Fruit fly (Drosophila melanogaster) whole organism, embryonic: ENCODE results near the gene kraken.
A peak's percentile ranks its signal among the peaks of the same experiment; 100 is the strongest.

Experiments
- Antp ChIP-seq: fragments of 200-800 bp; sonication (Bioruptor generic); optimal IDR thresholded peaks from 3 replicates; lab custom pipeline; 2016; ENCODE audit warnings: missing biosample characterization, missing genetic modification characterization
- CG1602 ChIP-seq: fragments of 200-800 bp; sonication (Bioruptor generic); optimal IDR thresholded peaks from 3 replicates; lab custom pipeline; 2016; ENCODE audit warnings: missing biosample characterization, missing genetic modification characterization
- CG17328 ChIP-seq: fragments of 200-800 bp; sonication (Bioruptor generic); IDR thresholded peaks from 2 replicates; pipeline ENCODE4 v1.3.6; 2022; ENCODE audit warnings: missing biosample characterization, missing genetic modification characterization
- CG2116 ChIP-seq: fragments of 200-800 bp; sonication (Bioruptor generic); optimal IDR thresholded peaks from 3 replicates; lab custom pipeline; 2018; ENCODE audit warnings: missing biosample characterization, mild to moderate bottlenecking, missing genetic modification characterization
- CG31224 ChIP-seq: fragments of 200-800 bp; sonication (Bioruptor generic); IDR thresholded peaks from 2 replicates; pipeline ENCODE4 v1.3.6; 2022; ENCODE audit warnings: missing biosample characterization, missing genetic modification characterization
- CG31365 ChIP-seq: fragments of 200-800 bp; sonication (Bioruptor generic); optimal IDR thresholded peaks from 2 replicates; lab custom pipeline; 2018; ENCODE audit warnings: missing biosample characterization, mild to moderate bottlenecking, missing genetic modification characterization
- CG31388 ChIP-seq: fragments of 200-800 bp; sonication (Bioruptor generic); optimal IDR thresholded peaks from 2 replicates; lab custom pipeline; 2016; ENCODE audit warnings: missing biosample characterization, missing genetic modification characterization
- CG4820 ChIP-seq: fragments of 200-800 bp; sonication (Bioruptor generic); optimal IDR thresholded peaks from 3 replicates; lab custom pipeline; 2016; ENCODE audit warnings: missing biosample characterization, missing genetic modification characterization
- CG6272 ChIP-seq: fragments of 200-800 bp; sonication (Bioruptor generic); IDR thresholded peaks from 2 replicates; pipeline ENCODE4 v1.3.6; 2022; ENCODE audit warnings: missing biosample characterization, missing genetic modification characterization
- CG7839 ChIP-seq: fragments of 200-800 bp; sonication (Bioruptor generic); optimal IDR thresholded peaks from 3 replicates; lab custom pipeline; 2018; ENCODE audit warnings: missing biosample characterization, mild to moderate bottlenecking, missing genetic modification characterization, moderate library complexity
- CG7987 ChIP-seq: fragments of 200-800 bp; sonication (Bioruptor generic); optimal IDR thresholded peaks from 2 replicates; lab custom pipeline; 2018; ENCODE audit warnings: missing biosample characterization, mild to moderate bottlenecking, missing genetic modification characterization, moderate library complexity
- CG8359 ChIP-seq: fragments of 200-800 bp; sonication (Bioruptor generic); optimal IDR thresholded peaks from 2 replicates; lab custom pipeline; 2017; ENCODE audit warnings: missing biosample characterization, mild to moderate bottlenecking, missing genetic modification characterization, borderline replicate concordance
- CG9215 ChIP-seq: fragments of 200-800 bp; sonication (Bioruptor generic); IDR thresholded peaks from 2 replicates; pipeline ENCODE4 v1.3.6; 2022; ENCODE audit warnings: missing biosample characterization, missing genetic modification characterization
- CG9932 ChIP-seq: fragments of 200-800 bp; sonication (Bioruptor generic); IDR thresholded peaks from 2 replicates; pipeline ENCODE4 v1.3.6; 2022; ENCODE audit warnings: missing biosample characterization, missing genetic modification characterization
- Dip3 ChIP-seq: fragments of 200-800 bp; sonication (Bioruptor generic); optimal IDR thresholded peaks from 3 replicates; lab custom pipeline; 2016; ENCODE audit warnings: missing biosample characterization, missing genetic modification characterization
- Eip74EF ChIP-seq, 2 experiments: fragments of 200-800 bp in 1 of 2; fragments of >200 bp in 1 of 2; sonication (Bioruptor generic) in 1 of 2; optimal IDR thresholded peaks; 2 replicates each; lab custom pipeline; 2017 to 2019; ENCODE audit warnings: missing biosample characterization in 2 of 2, missing genetic modification characterization in 2 of 2, mild to moderate bottlenecking in 1 of 2, moderate library complexity in 1 of 2
- Fer1 ChIP-seq: fragments of 200-800 bp; sonication (Bioruptor generic); optimal IDR thresholded peaks from 2 replicates; lab custom pipeline; 2017; ENCODE audit warnings: missing biosample characterization, mild to moderate bottlenecking, missing genetic modification characterization
- Fer3 ChIP-seq: fragments of 200-800 bp; sonication (Bioruptor generic); optimal IDR thresholded peaks from 2 replicates; lab custom pipeline; 2018; ENCODE audit warnings: missing biosample characterization, mild to moderate bottlenecking, missing genetic modification characterization, moderate library complexity
- GATAe ChIP-seq: fragments of 200-800 bp; sonication (Bioruptor generic); conservative IDR thresholded peaks from 2 replicates; pipeline ENCODE4 v1.3.6; 2022; ENCODE audit warnings: missing biosample characterization, missing genetic modification characterization
- Gug ChIP-seq: fragments of 200-800 bp; sonication (Bioruptor generic); IDR thresholded peaks from 4 replicates; pipeline ENCODE4 v1.3.6; 2022; ENCODE audit warnings: missing biosample characterization, missing genetic modification characterization
- H15 ChIP-seq: fragments of 200-800 bp; sonication (Bioruptor generic); IDR thresholded peaks from 3 replicates; pipeline ENCODE4 v1.3.6; 2022; ENCODE audit warnings: missing biosample characterization, missing genetic modification characterization
- H2.0 ChIP-seq: fragments of 200-800 bp; sonication (Bioruptor generic); IDR thresholded peaks from 2 replicates; pipeline ENCODE4 v1.3.6; 2022; ENCODE audit warnings: missing biosample characterization, missing genetic modification characterization
- HHEX ChIP-seq: fragments of 200-800 bp; sonication (Bioruptor generic); optimal IDR thresholded peaks from 3 replicates; lab custom pipeline; 2017; ENCODE audit warnings: missing biosample characterization, mild to moderate bottlenecking, missing genetic modification characterization, missing genetic modification reagents
- Hmx ChIP-seq: fragments of 200-800 bp; sonication (Bioruptor generic); optimal IDR thresholded peaks from 2 replicates; lab custom pipeline; 2016; ENCODE audit warnings: missing biosample characterization, missing genetic modification characterization
- Jarid2 ChIP-seq: fragments of 200-800 bp; sonication (Bioruptor generic); optimal IDR thresholded peaks from 3 replicates; lab custom pipeline; 2017; ENCODE audit warnings: mild to moderate bottlenecking, missing biosample characterization, missing genetic modification reagents, missing genetic modification characterization
- MBD-R2 ChIP-seq: fragments of 200-800 bp; sonication (Bioruptor generic); IDR thresholded peaks from 2 replicates; pipeline ENCODE4 v1.3.6; 2022; ENCODE audit warnings: missing biosample characterization, missing genetic modification characterization
- Myb ChIP-seq: fragments of 200-800 bp; sonication (Bioruptor generic); optimal IDR thresholded peaks from 2 replicates; lab custom pipeline; 2016; ENCODE audit warnings: missing biosample characterization, missing genetic modification characterization
- Six4 ChIP-seq: fragments of 200-800 bp; sonication (Bioruptor generic); optimal IDR thresholded peaks from 2 replicates; lab custom pipeline; 2016; ENCODE audit warnings: missing biosample characterization, missing genetic modification characterization
- Ssrp ChIP-seq: fragments of 200-800 bp; sonication (Bioruptor generic); optimal IDR thresholded peaks from 2 replicates; lab custom pipeline; 2018; ENCODE audit warnings: missing biosample characterization, mild to moderate bottlenecking, missing genetic modification characterization, moderate library complexity
- TFAM ChIP-seq: fragments of 200-800 bp; sonication (Bioruptor generic); optimal IDR thresholded peaks from 2 replicates; lab custom pipeline; 2017; ENCODE audit warnings: missing biosample characterization, missing genetic modification characterization, inconsistent platforms
- bab2 ChIP-seq: fragments of 200-800 bp; sonication (Bioruptor generic); optimal IDR thresholded peaks from 2 replicates; lab custom pipeline; 2016; ENCODE audit warnings: missing biosample characterization, missing genetic modification characterization
- ci ChIP-seq: fragments of 200-800 bp; sonication (Bioruptor generic); IDR thresholded peaks from 3 replicates; pipeline ENCODE4 v1.3.6; 2022; ENCODE audit warnings: missing biosample characterization, missing genetic modification characterization
- croc ChIP-seq: fragments of 200-800 bp; sonication (Bioruptor generic); conservative IDR thresholded peaks from 3 replicates; pipeline ENCODE4 v1.3.6; 2022; ENCODE audit warnings: missing biosample characterization, missing genetic modification characterization
- dm ChIP-seq: fragments of 200-800 bp; sonication (Bioruptor generic); optimal IDR thresholded peaks from 3 replicates; lab custom pipeline; 2016; ENCODE audit warnings: missing biosample characterization, missing genetic modification characterization
- fd64A ChIP-seq: fragments of 200-800 bp; sonication (Bioruptor generic); optimal IDR thresholded peaks from 3 replicates; lab custom pipeline; 2018; ENCODE audit warnings: missing biosample characterization, mild to moderate bottlenecking, missing genetic modification characterization
- gce ChIP-seq: fragments of 200-800 bp; sonication (Bioruptor generic); IDR thresholded peaks from 3 replicates; pipeline ENCODE4 v1.3.6; 2022; ENCODE audit warnings: missing biosample characterization, missing genetic modification characterization
- hbn ChIP-seq: fragments of 200-800 bp; sonication (Bioruptor generic); IDR thresholded peaks from 2 replicates; pipeline ENCODE4 v1.3.6; 2022; ENCODE audit warnings: missing biosample characterization, missing genetic modification characterization; ENCODE audit not compliant: partially characterized antibody
- lilli ChIP-seq: fragments of 200-800 bp; sonication (Bioruptor generic); optimal IDR thresholded peaks from 3 replicates; lab custom pipeline; 2016; ENCODE audit warnings: missing biosample characterization, missing genetic modification characterization
- mirr ChIP-seq: fragments of 200-800 bp; sonication (Bioruptor generic); optimal IDR thresholded peaks from 3 replicates; lab custom pipeline; 2018; ENCODE audit warnings: missing biosample characterization, mild to moderate bottlenecking, missing genetic modification characterization
- mld ChIP-seq: fragments of 200-800 bp; sonication (Bioruptor generic); IDR thresholded peaks from 3 replicates; pipeline ENCODE4 v1.3.6; 2022; ENCODE audit warnings: missing biosample characterization, missing genetic modification characterization; ENCODE audit not compliant: partially characterized antibody
- nmo ChIP-seq: fragments of 200-800 bp; sonication (Bioruptor generic); optimal IDR thresholded peaks from 2 replicates; lab custom pipeline; 2018; ENCODE audit warnings: missing biosample characterization, mild to moderate bottlenecking, missing genetic modification characterization, moderate library complexity
- pan ChIP-seq, 4 experiments: fragments of >200 bp in 3 of 4; fragments of 200-800 bp in 1 of 4; sonication (Bioruptor generic) in 1 of 4; optimal IDR thresholded peaks in 3 of 4; IDR thresholded peaks in 1 of 4; 2 replicates each; pipeline versions ENCODE4 v1.3.6 to Lab custom; 2017 to 2022; ENCODE audit warnings: missing biosample characterization in 2 of 4, missing genetic modification characterization in 2 of 4, mixed read lengths in 1 of 4
- pho ChIP-seq: fragments of 200-800 bp; sonication (Bioruptor generic); optimal IDR thresholded peaks from 2 replicates; lab custom pipeline; 2016; ENCODE audit warnings: missing biosample characterization, missing genetic modification characterization
- pnt ChIP-seq: fragments of 200-800 bp; sonication (Bioruptor generic); optimal IDR thresholded peaks from 3 replicates; lab custom pipeline; 2016; ENCODE audit warnings: missing biosample characterization, missing genetic modification characterization
- sens ChIP-seq: fragments of 200-800 bp; sonication (Bioruptor generic); peaks from one replicate; lab custom pipeline; 2016; ENCODE audit warnings: missing biosample characterization, missing genetic modification characterization
- sens-2 ChIP-seq: fragments of 200-800 bp; sonication (Bioruptor generic); IDR thresholded peaks from 2 replicates; pipeline ENCODE4 v1.3.6; 2022; ENCODE audit warnings: missing biosample characterization, missing genetic modification characterization
- shn ChIP-seq: fragments of 200-800 bp; sonication (Bioruptor generic); optimal IDR thresholded peaks from 3 replicates; lab custom pipeline; 2016; ENCODE audit warnings: missing biosample characterization, missing genetic modification characterization
- slp2 ChIP-seq: fragments of 200-800 bp; sonication (Bioruptor generic); optimal IDR thresholded peaks from 2 replicates; lab custom pipeline; 2016; ENCODE audit warnings: missing biosample characterization, missing genetic modification characterization
- sqz ChIP-seq: fragments of 200-800 bp; sonication (Bioruptor generic); optimal IDR thresholded peaks from 3 replicates; lab custom pipeline; 2018; ENCODE audit warnings: missing biosample characterization, mild to moderate bottlenecking, missing genetic modification characterization
- ssp ChIP-seq: fragments of 200-800 bp; sonication (Bioruptor generic); IDR thresholded peaks from 2 replicates; pipeline ENCODE4 v1.3.6; 2022; ENCODE audit warnings: missing biosample characterization, missing genetic modification characterization
- zfh2 ChIP-seq: fragments of 200-800 bp; sonication (Bioruptor generic); optimal IDR thresholded peaks from 2 replicates; lab custom pipeline; 2016; ENCODE audit warnings: missing biosample characterization, missing genetic modification characterization

Gene kraken

dm6 chr2L:892461-892860 is 39.9 kb downstream of the kraken start (continued):
- TF ChIP-seq lilli (GFP tag; lab: Kevin White, UChicago) (peak; percentile 26), CG9932 (no peak), dm (GFP tag; lab: Kevin White, UChicago) (no peak), pan (optimal IDR thresholded peaks at IDR 0.05; lab: Kevin White, UChicago) (no peak), pan (GFP tag; optimal IDR thresholded peaks at IDR 0.05 in 1 of 2, IDR thresholded peaks at IDR 0.05 in 1 of 2) (no peak), H15 (GFP tag; lab: Robert Waterston, UW) (no peak), CG8359 (no peak), Fer3 (peak; percentile 47), Ssrp (tag; lab: Kevin White, UChicago) (no peak), croc (no peak), zfh2 (peak; percentile 14), CG31365 (tag; lab: Kevin White, UChicago) (no peak), Gug (GFP tag; lab: Robert Waterston, UW) (peak; percentile 45; the same call in 2 of the 4 replicates), TFAM (no peak), Fer1 (peak; percentile 52), hbn (GFP tag; lab: Robert Waterston, UW) (no peak), sqz (GFP tag; lab: Kevin White, UChicago) (no peak), Myb (GFP tag; lab: Kevin White, UChicago) (peak; percentile 9), nmo (GFP tag; lab: Kevin White, UChicago) (peak; percentile 16), Hmx (GFP tag; lab: Kevin White, UChicago) (no peak), Antp (peak; percentile 26), fd64A (GFP tag; lab: Kevin White, UChicago) (no peak), CG31388 (GFP tag; lab: Kevin White, UChicago) (no peak), MBD-R2 (GFP tag; lab: Robert Waterston, UW) (no peak), CG4820 (no peak), sens (GFP tag; lab: Kevin White, UChicago) (peak; percentile 72), CG7987 (GFP tag; lab: Kevin White, UChicago) (no peak), pnt (GFP tag; lab: Kevin White, UChicago) (no peak), H2.0 (GFP tag; lab: Robert Waterston, UW) (no peak), CG2116 (no peak), GATAe (GFP tag; lab: Robert Waterston, UW) (no peak), slp2 (no peak), Six4 (no peak), pho (GFP tag; lab: Kevin White, UChicago) (no peak), HHEX (peak; percentile 9), Eip74EF (GFP tag; optimal IDR thresholded peaks at IDR 0.05; lab: Kevin White, UChicago) (no peak), CG1602 (GFP tag; lab: Kevin White, UChicago) (no peak), mirr (GFP tag; lab: Kevin White, UChicago) (peak; percentile 10), CG9215 (GFP tag; lab: Robert Waterston, UW) (no peak), mld (GFP tag; lab: Robert Waterston, UW) (no peak), ci (GFP tag; lab: Robert Waterston, UW) (0 out of 3 replicates have a peak, but pooled peaks have one; percentile 17), Jarid2 (GFP tag; lab: Kevin White, UChicago) (no peak), CG6272 (no peak), Dip3 (GFP tag; lab: Kevin White, UChicago) (no peak), bab2 (GFP tag; lab: Kevin White, UChicago) (no peak), CG7839 (tag; lab: Kevin White, UChicago) (peak; percentile 48), shn (GFP tag; lab: Kevin White, UChicago) (no peak), gce (0 out of 3 replicates have a peak, but pooled peaks have one; percentile 35), sens-2 (GFP tag; lab: Robert Waterston, UW) (no peak), ssp (no peak), CG17328 (GFP tag; lab: Robert Waterston, UW) (0 out of 2 replicates have a peak, but pooled peaks have one; percentile 14), CG31224 (GFP tag; lab: Robert Waterston, UW) (no peak)
